Fruit fly (Drosophila melanogaster) whole organism, embryonic: ENCODE measurements around the gene CG7650.
A peak's percentile ranks its signal among the peaks of the same experiment; 100 is the strongest.

Experiments used
- Abd-B ChIP-seq: fragments of 200-800 bp; sonication (Bioruptor generic); optimal IDR thresholded peaks from 2 replicates; lab custom pipeline; 2018; ENCODE audit warnings: missing biosample characterization, mild to moderate bottlenecking, missing genetic modification characterization, moderate library complexity
- Antp ChIP-seq: fragments of 200-800 bp; sonication (Bioruptor generic); optimal IDR thresholded peaks from 3 replicates; lab custom pipeline; 2016; ENCODE audit warnings: missing biosample characterization, missing genetic modification characterization
- CG10209 ChIP-seq: fragments of 200-800 bp; sonication (Bioruptor generic); optimal IDR thresholded peaks from 3 replicates; lab custom pipeline; 2017; ENCODE audit warnings: missing biosample characterization, mild to moderate bottlenecking, missing genetic modification characterization, missing genetic modification reagents
- CG10321 ChIP-seq: fragments of 200-800 bp; sonication (Bioruptor generic); IDR thresholded peaks from 2 replicates; pipeline ENCODE4 v1.3.6; 2022; ENCODE audit warnings: missing biosample characterization, missing genetic modification characterization
- CG11085 ChIP-seq: fragments of 200-800 bp; sonication (Bioruptor generic); IDR thresholded peaks from 2 replicates; pipeline ENCODE4 v1.3.6; 2022; ENCODE audit warnings: missing biosample characterization, missing genetic modification characterization
- CG11093 ChIP-seq: fragments of 200-800 bp; sonication (Bioruptor generic); IDR thresholded peaks from 3 replicates; pipeline ENCODE4 v1.3.6; 2022; ENCODE audit warnings: missing biosample characterization, missing genetic modification characterization
- CG11560 ChIP-seq: fragments of 200-800 bp; sonication (Bioruptor generic); IDR thresholded peaks from 3 replicates; pipeline ENCODE4 v1.3.6; 2022; ENCODE audit warnings: missing biosample characterization, missing genetic modification characterization
- CG12219 ChIP-seq: fragments of 200-800 bp; sonication (Bioruptor generic); optimal IDR thresholded peaks from 3 replicates; lab custom pipeline; 2018; ENCODE audit warnings: missing biosample characterization, mild to moderate bottlenecking, missing genetic modification characterization
- CG1233 ChIP-seq: fragments of 200-800 bp; sonication (Bioruptor generic); optimal IDR thresholded peaks from 4 replicates; lab custom pipeline; 2018; ENCODE audit warnings: missing biosample characterization, mild to moderate bottlenecking, missing genetic modification characterization
- CG12942 ChIP-seq: fragments of 200-800 bp; sonication (Bioruptor generic); optimal IDR thresholded peaks from 3 replicates; lab custom pipeline; 2016; ENCODE audit warnings: missing biosample characterization, missing genetic modification characterization
- CG15073 ChIP-seq: fragments of 200-800 bp; sonication (Bioruptor generic); optimal IDR thresholded peaks from 2 replicates; lab custom pipeline; 2016; ENCODE audit warnings: missing biosample characterization, missing genetic modification characterization
- CG15269 ChIP-seq: fragments of 200-800 bp; sonication (Bioruptor generic); optimal IDR thresholded peaks from 2 replicates; lab custom pipeline; 2018; ENCODE audit warnings: missing biosample characterization, mild to moderate bottlenecking, missing genetic modification characterization, moderate library complexity
- CG1602 ChIP-seq: fragments of 200-800 bp; sonication (Bioruptor generic); optimal IDR thresholded peaks from 3 replicates; lab custom pipeline; 2016; ENCODE audit warnings: missing biosample characterization, missing genetic modification characterization
- CG17359 ChIP-seq: fragments of 200-800 bp; sonication (Bioruptor generic); optimal IDR thresholded peaks from 3 replicates; lab custom pipeline; 2018; ENCODE audit warnings: missing biosample characterization, mild to moderate bottlenecking, missing genetic modification characterization, moderate library complexity
- CG1792 ChIP-seq: fragments of 200-800 bp; sonication (Bioruptor generic); optimal IDR thresholded peaks from 2 replicates; lab custom pipeline; 2016; ENCODE audit warnings: missing biosample characterization, missing genetic modification characterization
- CG18262 ChIP-seq: fragments of 200-800 bp; optimal IDR thresholded peaks from 3 replicates; lab custom pipeline; 2019; ENCODE audit warnings: missing biosample characterization, mild to moderate bottlenecking, missing genetic modification characterization, moderate library complexity
- CG18619 ChIP-seq: fragments of 200-800 bp; sonication (Bioruptor generic); optimal IDR thresholded peaks from 3 replicates; lab custom pipeline; 2017; ENCODE audit warnings: missing biosample characterization, mild to moderate bottlenecking, missing genetic modification characterization
- CG2712 ChIP-seq: fragments of 200-800 bp; optimal IDR thresholded peaks from 3 replicates; lab custom pipeline; 2019; ENCODE audit warnings: missing biosample characterization, mild to moderate bottlenecking, missing genetic modification characterization, moderate library complexity
- CG31441 ChIP-seq: fragments of 200-800 bp; sonication (Bioruptor generic); IDR thresholded peaks from 2 replicates; pipeline ENCODE4 v1.3.6; 2022; ENCODE audit warnings: missing biosample characterization, missing genetic modification characterization
- CG33213 ChIP-seq: fragments of 200-800 bp; sonication (Bioruptor generic); optimal IDR thresholded peaks from 3 replicates; lab custom pipeline; 2016; ENCODE audit warnings: missing biosample characterization, missing genetic modification characterization
- CG4282 ChIP-seq: fragments of 200-800 bp; sonication (Bioruptor generic); optimal IDR thresholded peaks from 2 replicates; lab custom pipeline; 2016; ENCODE audit warnings: missing biosample characterization, missing genetic modification characterization
- CG5953 ChIP-seq: fragments of 200-800 bp; sonication (Bioruptor generic); IDR thresholded peaks from 2 replicates; pipeline ENCODE4 v1.3.6; 2022; ENCODE audit warnings: missing biosample characterization, missing genetic modification characterization
- CG6791 ChIP-seq: fragments of 200-800 bp; sonication (Bioruptor generic); IDR thresholded peaks from 3 replicates; pipeline ENCODE4 v1.3.6; 2022; ENCODE audit warnings: missing biosample characterization, missing genetic modification characterization; ENCODE audit not compliant: partially characterized antibody
- CG7556 ChIP-seq: fragments of 200-800 bp; sonication (Bioruptor generic); optimal IDR thresholded peaks from 2 replicates; lab custom pipeline; 2017; ENCODE audit warnings: missing biosample characterization, mild to moderate bottlenecking, missing genetic modification characterization
- CG7839 ChIP-seq: fragments of 200-800 bp; sonication (Bioruptor generic); optimal IDR thresholded peaks from 3 replicates; lab custom pipeline; 2018; ENCODE audit warnings: missing biosample characterization, mild to moderate bottlenecking, missing genetic modification characterization, moderate library complexity
- CG8388 ChIP-seq: fragments of 200-800 bp; sonication (Bioruptor generic); optimal IDR thresholded peaks from 2 replicates; lab custom pipeline; 2019; ENCODE audit warnings: missing biosample characterization, mild to moderate bottlenecking, missing genetic modification characterization, moderate library complexity
- Dip2 ChIP-seq: fragments of 200-800 bp; sonication (Bioruptor generic); IDR thresholded peaks from 2 replicates; pipeline ENCODE4 v1.3.6; 2022; ENCODE audit warnings: missing biosample characterization, missing genetic modification characterization
- Elba2 ChIP-seq: fragments of 200-800 bp; sonication (Bioruptor generic); optimal IDR thresholded peaks from 3 replicates; lab custom pipeline; 2016; ENCODE audit warnings: missing biosample characterization, missing genetic modification characterization
- Hmr ChIP-seq: fragments of 200-800 bp; sonication (Bioruptor generic); optimal IDR thresholded peaks from 3 replicates; lab custom pipeline; 2017; ENCODE audit warnings: mild to moderate bottlenecking, missing biosample characterization, missing genetic modification reagents, missing genetic modification characterization
- Sox102F ChIP-seq: fragments of 200-800 bp; sonication (Bioruptor generic); optimal IDR thresholded peaks from 2 replicates; lab custom pipeline; 2018; ENCODE audit warnings: missing biosample characterization, mild to moderate bottlenecking, missing genetic modification characterization, moderate library complexity
- ash1 ChIP-seq: fragments of 200-800 bp; sonication (Bioruptor generic); optimal IDR thresholded peaks from 2 replicates; lab custom pipeline; 2018; ENCODE audit warnings: missing biosample characterization, mild to moderate bottlenecking, missing genetic modification characterization
- az2 ChIP-seq: fragments of 200-800 bp; sonication (Bioruptor generic); optimal IDR thresholded peaks from 3 replicates; lab custom pipeline; 2016; ENCODE audit warnings: missing biosample characterization, missing genetic modification characterization
- chif ChIP-seq, 2 experiments: fragments of 200-800 bp; sonication (Bioruptor generic); optimal IDR thresholded peaks; 3 replicates each; lab custom pipeline; 2016; ENCODE audit warnings: missing biosample characterization in 2 of 2, missing genetic modification characterization in 2 of 2
- dmrt99B ChIP-seq: fragments of 200-800 bp; sonication (Bioruptor generic); optimal IDR thresholded peaks from 2 replicates; lab custom pipeline; 2018; ENCODE audit warnings: missing biosample characterization, mild to moderate bottlenecking, missing genetic modification characterization, moderate library complexity
- grau ChIP-seq: fragments of 200-800 bp; optimal IDR thresholded peaks from 3 replicates; lab custom pipeline; 2019; ENCODE audit warnings: missing biosample characterization, mild to moderate bottlenecking, missing genetic modification characterization, moderate library complexity
- gsb ChIP-seq: fragments of 200-800 bp; sonication (Bioruptor generic); IDR thresholded peaks from 2 replicates; pipeline ENCODE4 v1.3.6; 2022; ENCODE audit warnings: missing biosample characterization, missing genetic modification characterization
- her ChIP-seq: fragments of 200-800 bp; sonication (Bioruptor generic); optimal IDR thresholded peaks from 2 replicates; lab custom pipeline; 2016; ENCODE audit warnings: missing biosample characterization, missing genetic modification characterization
- klu ChIP-seq: fragments of 200-800 bp; sonication (Bioruptor generic); IDR thresholded peaks from 2 replicates; pipeline ENCODE4 v1.3.6; 2022; ENCODE audit warnings: missing biosample characterization, missing genetic modification characterization
- knrl ChIP-seq: fragments of 200-800 bp; sonication (Bioruptor generic); IDR thresholded peaks from 3 replicates; pipeline ENCODE4 v1.3.6; 2022; ENCODE audit warnings: missing biosample characterization, missing genetic modification characterization; ENCODE audit not compliant: partially characterized antibody
- lab ChIP-seq: fragments of 200-800 bp; sonication (Bioruptor generic); optimal IDR thresholded peaks from 3 replicates; lab custom pipeline; 2017; ENCODE audit warnings: missing biosample characterization, missing genetic modification characterization, mild to moderate bottlenecking, moderate library complexity, missing genetic modification reagents
- lmd ChIP-seq: fragments of 200-800 bp; sonication (Bioruptor generic); IDR thresholded peaks from 2 replicates; pipeline ENCODE4 v1.3.6; 2022; ENCODE audit warnings: missing biosample characterization, missing genetic modification characterization
- org-1 ChIP-seq: fragments of 200-800 bp; sonication (Bioruptor generic); optimal IDR thresholded peaks from 2 replicates; lab custom pipeline; 2017; ENCODE audit warnings: missing biosample characterization, missing genetic modification characterization
- pnt ChIP-seq: fragments of 200-800 bp; sonication (Bioruptor generic); optimal IDR thresholded peaks from 3 replicates; lab custom pipeline; 2016; ENCODE audit warnings: missing biosample characterization, missing genetic modification characterization
- pros ChIP-seq: fragments of 200-800 bp; sonication (Bioruptor generic); optimal IDR thresholded peaks from 3 replicates; lab custom pipeline; 2019; ENCODE audit warnings: missing biosample characterization, mild to moderate bottlenecking, missing genetic modification characterization, moderate library complexity
- pum ChIP-seq: fragments of 200-800 bp; sonication (Bioruptor generic); optimal IDR thresholded peaks from 2 replicates; lab custom pipeline; 2016; ENCODE audit warnings: missing biosample characterization, missing genetic modification characterization
- scrt ChIP-seq: fragments of 200-800 bp; sonication (Bioruptor generic); optimal IDR thresholded peaks from 2 replicates; lab custom pipeline; 2018; ENCODE audit warnings: missing biosample characterization, mild to moderate bottlenecking, missing genetic modification characterization, moderate library complexity
- sqz ChIP-seq: fragments of 200-800 bp; sonication (Bioruptor generic); optimal IDR thresholded peaks from 3 replicates; lab custom pipeline; 2018; ENCODE audit warnings: missing biosample characterization, mild to moderate bottlenecking, missing genetic modification characterization
- tna ChIP-seq: fragments of 200-800 bp; sonication (Bioruptor generic); IDR thresholded peaks from 2 replicates; pipeline ENCODE4 v1.3.6; 2022; ENCODE audit warnings: missing biosample characterization, missing genetic modification characterization; ENCODE audit not compliant: partially characterized antibody
- trem ChIP-seq: fragments of 200-800 bp; optimal IDR thresholded peaks from 3 replicates; lab custom pipeline; 2019; ENCODE audit warnings: missing biosample characterization, mild to moderate bottlenecking, missing genetic modification characterization, moderate library complexity
- wor ChIP-seq: fragments of 200-800 bp; sonication (Bioruptor generic); IDR thresholded peaks from 2 replicates; pipeline ENCODE4 v1.3.6; 2022; ENCODE audit warnings: missing biosample characterization, missing genetic modification characterization
- zf30C ChIP-seq: fragments of 200-800 bp; sonication (Bioruptor generic); optimal IDR thresholded peaks from 3 replicates; lab custom pipeline; 2018; ENCODE audit warnings: missing biosample characterization, mild to moderate bottlenecking, missing genetic modification characterization

CG7650 gene

DNA sequence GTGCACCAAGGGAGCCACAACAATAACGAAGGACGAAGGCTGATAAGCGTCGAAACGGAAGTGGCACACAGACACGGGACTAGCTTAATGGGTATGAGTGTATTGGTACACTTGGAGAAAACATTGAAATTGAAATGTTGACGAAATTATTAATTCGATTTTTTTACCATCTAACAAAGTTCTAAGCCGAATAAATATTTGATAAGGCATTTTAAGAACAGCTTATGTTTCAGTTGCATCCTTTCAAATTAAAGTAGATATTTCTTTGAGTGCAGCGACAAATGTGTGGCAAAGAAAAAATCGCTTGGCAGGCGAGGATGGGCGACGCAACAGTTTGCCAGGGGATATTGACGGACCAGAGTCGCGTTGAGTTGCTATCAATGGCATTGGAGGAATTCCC, 29.8 kb upstream of the CG7650 start (continued):
- TF ChIP-seq CG15269 = no peak
- no peak for TF ChIP-seq CG1233 (GFP tag; lab: Kevin White, UChicago)
- peak; percentile 10 for TF ChIP-seq pum (GFP tag; lab: Kevin White, UChicago)
- no peak for TF ChIP-seq CG15073 (GFP tag; lab: Kevin White, UChicago)
- peak; percentile 4 for TF ChIP-seq dmrt99B (tag; lab: Kevin White, UChicago)
- no peak for TF ChIP-seq CG4282 (GFP tag; lab: Kevin White, UChicago)
- no peak for TF ChIP-seq Abd-B (GFP tag; lab: Kevin White, UChicago)
- no peak for TF ChIP-seq Dip2 (GFP tag; lab: Robert Waterston, UW)
- peak; percentile 43 for TF ChIP-seq CG2712 (tag; lab: Kevin White, UChicago)
- TF ChIP-seq Elba2 = no peak
- TF ChIP-seq Sox102F (GFP tag; lab: Kevin White, UChicago) = no peak
- peak; percentile 0 for TF ChIP-seq CG1602
- peak; percentile 2 for TF ChIP-seq CG7556 (GFP tag; lab: Kevin White, UChicago)
- TF ChIP-seq CG7839 (tag; lab: Kevin White, UChicago) = peak; percentile 16
- no peak for TF ChIP-seq ash1
- TF ChIP-seq sqz = no peak
- no peak for TF ChIP-seq CG17359 (tag; lab: Kevin White, UChicago)
- no peak for TF ChIP-seq CG6791 (GFP tag; lab: Robert Waterston, UW)
- no peak for TF ChIP-seq gsb
- no peak for TF ChIP-seq knrl (GFP tag; lab: Robert Waterston, UW)
- no peak for TF ChIP-seq CG11085 (GFP tag; lab: Robert Waterston, UW)
- no peak for TF ChIP-seq Hmr (GFP tag; lab: Kevin White, UChicago)
- TF ChIP-seq pnt = peak; percentile 16
- TF ChIP-seq CG12219 (GFP tag; lab: Kevin White, UChicago) = no peak
- no peak for TF ChIP-seq CG10321
- no peak for TF ChIP-seq CG33213 (GFP tag; lab: Kevin White, UChicago)
- no peak for TF ChIP-seq lmd (GFP tag; lab: Robert Waterston, UW)
- TF ChIP-seq wor = no peak
- TF ChIP-seq lab (GFP tag; lab: Kevin White, UChicago) = no peak
- no peak for TF ChIP-seq CG10209 (GFP tag; lab: Kevin White, UChicago)
- TF ChIP-seq CG11093 (GFP tag; lab: Robert Waterston, UW) = 0 out of 3 replicates have a peak, but pooled peaks have one; percentile 27
- peak; percentile 36 for TF ChIP-seq scrt (GFP tag; lab: Kevin White, UChicago)
- TF ChIP-seq Antp = peak; percentile 17
- no peak for TF ChIP-seq tna (GFP tag; lab: Robert Waterston, UW)
- no peak; the same call in 1 of the 2 replicates for TF ChIP-seq CG31441 (GFP tag; lab: Robert Waterston, UW)
- TF ChIP-seq CG1792 (GFP tag; lab: Kevin White, UChicago) = no peak
- no peak for TF ChIP-seq her (GFP tag; lab: Kevin White, UChicago)
- TF ChIP-seq klu (GFP tag; lab: Robert Waterston, UW) = no peak
- TF ChIP-seq zf30C (GFP tag; lab: Kevin White, UChicago) = peak; percentile 33
- TF ChIP-seq CG8388 (GFP tag; lab: Kevin White, UChicago) = no peak
- peak; percentile 15 for TF ChIP-seq org-1 (GFP tag; lab: Kevin White, UChicago)
- no peak for TF ChIP-seq CG12942 (GFP tag; lab: Kevin White, UChicago)
- TF ChIP-seq pros = no peak
- no peak for TF ChIP-seq CG18619 (GFP tag; lab: Kevin White, UChicago)
- no peak for TF ChIP-seq CG11560 (tag; lab: Robert Waterston, UW)
- peak in 1 of 2 experiments; percentile 40 for TF ChIP-seq chif (GFP tag; optimal IDR thresholded peaks at IDR 0.05; lab: Kevin White, UChicago)
- peak; percentile 28 for TF ChIP-seq CG18262 (tag; lab: Kevin White, UChicago)
- TF ChIP-seq az2 (GFP tag; lab: Kevin White, UChicago) = no peak
- TF ChIP-seq CG5953 = no peak
- TF ChIP-seq grau = peak; percentile 3
- TF ChIP-seq trem (tag; lab: Kevin White, UChicago) = peak; percentile 5
